Worm (Caenorhabditis elegans): Measurements from ENCODE around the gene vps-33.2.

DNA sequence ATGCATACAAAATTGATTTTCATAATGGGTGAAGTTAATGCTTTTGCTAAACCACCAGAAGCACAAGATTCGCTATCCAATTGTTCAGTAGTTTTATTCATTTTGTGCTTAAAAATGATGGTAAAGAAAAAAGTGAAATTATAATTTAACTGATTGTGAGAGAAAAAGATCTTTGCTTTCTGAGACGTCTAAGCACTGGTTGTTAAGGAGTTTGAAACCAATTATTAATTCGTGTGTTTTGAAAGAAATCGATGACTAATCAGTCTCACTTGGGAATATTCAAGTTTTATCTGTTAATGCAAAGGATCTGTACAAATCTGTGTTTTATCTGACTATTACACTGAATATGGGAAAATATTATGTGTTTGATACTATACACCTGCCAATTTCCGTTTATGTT lies 50.7 kb downstream of the vps-33.2 start, which contains the start of gene sra-26:
- TF ChIP-seq chd-7 (tag; optimal IDR thresholded peaks at IDR 0.05) (no peak), pha-4 (tag; optimal IDR thresholded peaks at IDR 0.05) (no peak), unc-62 (GFP tag; optimal IDR thresholded peaks at IDR 0.05) (no peak), dox-1 (GFP tag; IDR thresholded peaks at IDR 0.05) (no peak), Y67H2A.10 (GFP tag; conservative IDR thresholded peaks at IDR 0.05) (no peak), F57C9.4 (tag; optimal IDR thresholded peaks at IDR 0.05) (no peak), lin-26 (GFP tag; IDR thresholded peaks at IDR 0.05) (no peak)

Measured in whole organism, young adult.